Fruit fly (Drosophila melanogaster) whole organism, pupa: Measurements from ENCODE around the gene CG5618.

Experiments
- CG10348 ChIP-seq: fragments of 200-800 bp; sonication (Bioruptor generic); IDR thresholded peaks from 2 replicates; pipeline ENCODE4 v1.3.6; 2022; ENCODE audit warnings: missing biosample characterization, missing genetic modification characterization
- CG12605 ChIP-seq: fragments of 200-800 bp; sonication (Bioruptor generic); IDR thresholded peaks from 2 replicates; pipeline ENCODE4 v1.3.6; 2022; ENCODE audit warnings: missing biosample characterization, missing genetic modification characterization
- CG13204 ChIP-seq: fragments of 200-800 bp; sonication (Bioruptor generic); optimal IDR thresholded peaks from 2 replicates; lab custom pipeline; 2018; ENCODE audit warnings: missing biosample characterization, mild to moderate bottlenecking, missing genetic modification characterization, moderate library complexity
- CG14655 ChIP-seq: fragments of 200-800 bp; sonication (Bioruptor generic); optimal IDR thresholded peaks from 3 replicates; lab custom pipeline; 2017; ENCODE audit warnings: mild to moderate bottlenecking, missing biosample characterization, missing genetic modification reagents, missing genetic modification characterization
- CG15710 ChIP-seq: fragments of 200-800 bp; sonication (Bioruptor generic); optimal IDR thresholded peaks from 2 replicates; lab custom pipeline; 2018; ENCODE audit warnings: missing biosample characterization, mild to moderate bottlenecking, missing genetic modification characterization, moderate library complexity
- CG17806 ChIP-seq: fragments of 200-800 bp; sonication (Bioruptor generic); optimal IDR thresholded peaks from 2 replicates; lab custom pipeline; 2018; ENCODE audit warnings: missing biosample characterization, mild to moderate bottlenecking, missing genetic modification characterization, moderate library complexity
- CG32121 ChIP-seq: fragments of 200-800 bp; sonication (Bioruptor generic); IDR thresholded peaks from 2 replicates; pipeline ENCODE4 v1.3.6; 2022; ENCODE audit warnings: missing biosample characterization, missing genetic modification characterization
- CG34367 ChIP-seq: fragments of 200-800 bp; sonication (Bioruptor generic); optimal IDR thresholded peaks from 2 replicates; lab custom pipeline; 2018; ENCODE audit warnings: missing biosample characterization, mild to moderate bottlenecking, missing genetic modification characterization
- CG4496 ChIP-seq: fragments of 200-800 bp; sonication (Bioruptor generic); IDR thresholded peaks from 3 replicates; pipeline ENCODE4 v1.3.6; 2022; ENCODE audit warnings: missing biosample characterization, missing genetic modification characterization
- CG8159 ChIP-seq: fragments of 200-800 bp; sonication (Bioruptor generic); optimal IDR thresholded peaks from 3 replicates; lab custom pipeline; 2018; ENCODE audit warnings: missing biosample characterization, mild to moderate bottlenecking, missing genetic modification characterization, moderate library complexity
- CG8301 ChIP-seq: fragments of 200-800 bp; sonication (Bioruptor generic); optimal IDR thresholded peaks from 2 replicates; lab custom pipeline; 2018; ENCODE audit warnings: missing biosample characterization, mild to moderate bottlenecking, missing genetic modification characterization
- CG9948 ChIP-seq: fragments of 200-800 bp; sonication (Bioruptor generic); optimal IDR thresholded peaks from 2 replicates; lab custom pipeline; 2018; ENCODE audit warnings: missing biosample characterization, mild to moderate bottlenecking, missing genetic modification characterization, moderate library complexity
- D1 ChIP-seq: fragments of 200-800 bp; sonication (Bioruptor generic); optimal IDR thresholded peaks from 2 replicates; lab custom pipeline; 2018; ENCODE audit warnings: missing biosample characterization, mild to moderate bottlenecking, missing genetic modification characterization, moderate library complexity
- EcR ChIP-seq: fragments of 200-800 bp; sonication (Bioruptor generic); optimal IDR thresholded peaks from 3 replicates; lab custom pipeline; 2019; ENCODE audit warnings: missing biosample characterization, missing genetic modification characterization, mild to moderate bottlenecking, moderate library complexity, missing genetic modification reagents
- Ets98B ChIP-seq: fragments of 200-800 bp; sonication (Bioruptor generic); IDR thresholded peaks from 2 replicates; pipeline ENCODE4 v1.3.6; 2022; ENCODE audit warnings: missing biosample characterization, missing genetic modification characterization
- Pif1A ChIP-seq: fragments of 200-800 bp; sonication (Bioruptor generic); optimal IDR thresholded peaks from 3 replicates; lab custom pipeline; 2016; ENCODE audit warnings: missing biosample characterization, missing genetic modification characterization
- Pif1B ChIP-seq: fragments of 200-800 bp; sonication (Bioruptor generic); optimal IDR thresholded peaks from 3 replicates; lab custom pipeline; 2016; ENCODE audit warnings: missing biosample characterization, missing genetic modification characterization
- Snoo ChIP-seq: fragments of 200-800 bp; sonication (Bioruptor generic); optimal IDR thresholded peaks from 3 replicates; lab custom pipeline; 2017; ENCODE audit warnings: missing biosample characterization, mild to moderate bottlenecking, missing genetic modification characterization, inconsistent platforms
- fd96Ca ChIP-seq: fragments of 200-800 bp; sonication (Bioruptor generic); IDR thresholded peaks from 3 replicates; pipeline ENCODE4 v1.3.6; 2022; ENCODE audit warnings: missing biosample characterization, missing genetic modification characterization
- gl ChIP-seq: fragments of 200-800 bp; sonication (Bioruptor generic); optimal IDR thresholded peaks from 2 replicates; lab custom pipeline; 2018; ENCODE audit warnings: missing biosample characterization, mild to moderate bottlenecking, missing genetic modification characterization
- rn ChIP-seq: fragments of 200-800 bp; sonication (Bioruptor generic); IDR thresholded peaks from 2 replicates; pipeline ENCODE4 v1.3.6; 2022; ENCODE audit warnings: missing biosample characterization, missing genetic modification characterization

Gene CG5618

dm6 chr3L:20398243-20399222 is 45.3 kb downstream of the CG5618 start:
- peak; percentile 53 for TF ChIP-seq Ets98B (GFP tag; lab: Robert Waterston, UW)
- peak; percentile 29; the same call in 1 of the 2 replicates for TF ChIP-seq CG10348 (GFP tag; lab: Robert Waterston, UW)
- peak; percentile 65 for TF ChIP-seq CG15710
- peak; percentile 84 for TF ChIP-seq Pif1B (GFP tag; lab: Kevin White, UChicago)
- TF ChIP-seq CG32121 (GFP tag; lab: Robert Waterston, UW) = peak; percentile 70
- peak; percentile 65 for TF ChIP-seq Snoo (tag; lab: Kevin White, UChicago)
- TF ChIP-seq CG4496 (GFP tag; lab: Robert Waterston, UW) = peak; percentile 62; the same call in 2 of the 3 replicates
- TF ChIP-seq fd96Ca (GFP tag; lab: Robert Waterston, UW) = peak; percentile 65
- TF ChIP-seq Pif1A (GFP tag; lab: Kevin White, UChicago) = peak; percentile 85
- peak; percentile 22 for TF ChIP-seq gl (tag; lab: Kevin White, UChicago)
- TF ChIP-seq CG14655 (GFP tag; lab: Kevin White, UChicago) = no peak
- peak; percentile 16 for TF ChIP-seq D1 (tag; lab: Kevin White, UChicago)
- TF ChIP-seq rn (GFP tag; lab: Robert Waterston, UW) = no peak
- peak; percentile 62 for TF ChIP-seq CG34367 (tag; lab: Kevin White, UChicago)
- TF ChIP-seq CG8301 = peak; percentile 87
- TF ChIP-seq CG12605 (GFP tag; lab: Robert Waterston, UW) = peak; percentile 35; the same call in 1 of the 2 replicates
- peak; percentile 75 for TF ChIP-seq CG17806 (tag; lab: Kevin White, UChicago)
- no peak for TF ChIP-seq EcR (GFP tag; lab: Kevin White, UChicago)
- TF ChIP-seq CG13204 (GFP tag; lab: Kevin White, UChicago) = peak; percentile 19
- TF ChIP-seq CG9948 (tag; lab: Kevin White, UChicago) = peak; percentile 78
- TF ChIP-seq CG8159 = peak; percentile 80

- TF ChIP-seq CG14655 (GFP tag; lab: Kevin White, UChicago) (peak; percentile 95), CG9948 (tag; lab: Kevin White, UChicago) (peak; percentile 92), CG15710 (peak; percentile 91), CG13204 (GFP tag; lab: Kevin White, UChicago) (peak; percentile 74), CG4496 (GFP tag; lab: Robert Waterston, UW) (peak; percentile 91), Pif1A (GFP tag; lab: Kevin White, UChicago) (peak; percentile 89), EcR (GFP tag; lab: Kevin White, UChicago) (peak; percentile 29), CG34367 (tag; lab: Kevin White, UChicago) (peak; percentile 84), CG8301 (peak; percentile 94), CG8159 (peak; percentile 92), Ets98B (GFP tag; lab: Robert Waterston, UW) (peak; percentile 78), CG12605 (GFP tag; lab: Robert Waterston, UW) (peak; percentile 82), CG32121 (GFP tag; lab: Robert Waterston, UW) (peak; percentile 90), Snoo (tag; lab: Kevin White, UChicago) (peak; percentile 86), Pif1B (GFP tag; lab: Kevin White, UChicago) (peak; percentile 88), rn (GFP tag; lab: Robert Waterston, UW) (peak; percentile 65; the same call in 1 of the 2 replicates), gl (tag; lab: Kevin White, UChicago) (peak; percentile 58), D1 (tag; lab: Kevin White, UChicago) (peak; percentile 81), CG10348 (GFP tag; lab: Robert Waterston, UW) (peak; percentile 74; the same call in 1 of the 2 replicates), CG17806 (tag; lab: Kevin White, UChicago) (peak; percentile 92), fd96Ca (GFP tag; lab: Robert Waterston, UW) (peak; percentile 84)
Observed at dm6 chr3L:20399550-20400109, 46.4 kb downstream of the CG5618 start.

dm6 chr3L:20400515-20400914 is 47.3 kb downstream of the CG5618 start:
- TF ChIP-seq CG34367 (tag; lab: Kevin White, UChicago) = no peak
- 0 out of 3 replicates have a peak, but pooled peaks have one; percentile 13 for TF ChIP-seq CG4496 (GFP tag; lab: Robert Waterston, UW)

dm6 chr3L:20401026-20401912 is 48.0 kb downstream of the CG5618 start, which contains the start of gene trbl:
trbl (minus strand) TSS chr3L:20401609.
- TF ChIP-seq CG9948 (tag; lab: Kevin White, UChicago) (no peak), CG4496 (GFP tag; lab: Robert Waterston, UW) (peak; percentile 74; the same call in 2 of the 3 replicates), EcR (GFP tag; lab: Kevin White, UChicago) (peak; percentile 52), Snoo (tag; lab: Kevin White, UChicago) (peak; percentile 25), rn (GFP tag; lab: Robert Waterston, UW) (no peak), CG32121 (GFP tag; lab: Robert Waterston, UW) (peak; percentile 31; the same call in 1 of the 2 replicates), Ets98B (GFP tag; lab: Robert Waterston, UW) (peak; percentile 42; the same call in 1 of the 2 replicates), D1 (tag; lab: Kevin White, UChicago) (no peak), CG13204 (GFP tag; lab: Kevin White, UChicago) (peak; percentile 28), Pif1B (GFP tag; lab: Kevin White, UChicago) (peak; percentile 4), CG12605 (GFP tag; lab: Robert Waterston, UW) (peak; percentile 59), fd96Ca (GFP tag; lab: Robert Waterston, UW) (peak; percentile 29; the same call in 1 of the 3 replicates), CG15710 (no peak)
